Worm (Caenorhabditis elegans) whole organism, L3 larva: ENCODE data around the gene Y5H2B.3.

Experiments
- R02D3.7 ChIP-seq: fragments of 150-350 bp; optimal IDR thresholded peaks from 2 replicates; lab custom pipeline; 2014; ENCODE audit warnings: missing biosample characterization, missing genetic modification characterization
- ZK546.5 ChIP-seq: sonication (generic microtip); optimal IDR thresholded peaks from 2 replicates; lab custom pipeline; 2017; ENCODE audit warnings: missing biosample characterization, missing genetic modification characterization
- aly-2 ChIP-seq: fragments of 150-350 bp; optimal IDR thresholded peaks from 2 replicates; lab custom pipeline; 2014; ENCODE audit warnings: missing biosample characterization, missing genetic modification characterization
- ama-1 ChIP-seq: fragments of 150-350 bp; optimal IDR thresholded peaks from 2 replicates; lab custom pipeline; 2018
- ceh-82 ChIP-seq: fragments of 150-350 bp; optimal IDR thresholded peaks from 2 replicates; lab custom pipeline; 2014; ENCODE audit warnings: missing biosample characterization, missing genetic modification characterization
- ceh-9 ChIP-seq: sonication (generic microtip); optimal IDR thresholded peaks from 2 replicates; lab custom pipeline; 2018; ENCODE audit warnings: missing biosample characterization, missing genetic modification characterization
- elt-1 ChIP-seq: fragments of 150-350 bp; optimal IDR thresholded peaks from 2 replicates; lab custom pipeline; 2014; ENCODE audit warnings: missing biosample characterization, missing genetic modification characterization
- elt-2 ChIP-seq: sonication (generic microtip); optimal IDR thresholded peaks from 2 replicates; lab custom pipeline; 2016; ENCODE audit warnings: missing genetic modification reagents, mild to moderate bottlenecking, missing genetic modification characterization, missing compliant biosample characterization
- eor-1 ChIP-seq, 2 experiments: fragments of 150-350 bp; optimal IDR thresholded peaks; 2 replicates each; lab custom pipeline; 2014 to 2018; ENCODE audit warnings: missing biosample characterization in 2 of 2, missing genetic modification characterization in 2 of 2
- fkh-2 ChIP-seq: fragments of 150-350 bp; optimal IDR thresholded peaks from 2 replicates; lab custom pipeline; 2014; ENCODE audit warnings: missing biosample characterization, missing genetic modification reagents, missing genetic modification characterization
- fos-1 ChIP-seq: fragments of 150-350 bp; optimal IDR thresholded peaks from 2 replicates; lab custom pipeline; 2014; ENCODE audit warnings: missing biosample characterization, missing genetic modification characterization
- hmg-11 ChIP-seq: sonication (generic microtip); optimal IDR thresholded peaks from 2 replicates; lab custom pipeline; 2016; ENCODE audit warnings: missing genetic modification characterization, missing compliant biosample characterization
- jun-1 ChIP-seq: fragments of 150-350 bp; optimal IDR thresholded peaks from 2 replicates; lab custom pipeline; 2014; ENCODE audit warnings: missing biosample characterization, missing genetic modification reagents, missing genetic modification characterization
- lsy-12 ChIP-seq: sonication (generic microtip); optimal IDR thresholded peaks from 2 replicates; lab custom pipeline; 2016; ENCODE audit warnings: mild to moderate bottlenecking, missing genetic modification characterization, missing compliant biosample characterization
- mdl-1 ChIP-seq: fragments of 150-350 bp; optimal IDR thresholded peaks from 2 replicates; lab custom pipeline; 2014; ENCODE audit warnings: missing biosample characterization, missing genetic modification characterization
- mml-1 ChIP-seq: fragments of 150-350 bp; sonication (generic microtip); optimal IDR thresholded peaks from 3 replicates; lab custom pipeline; 2014; ENCODE audit warnings: missing biosample characterization, missing genetic modification characterization
- nfya-1 ChIP-seq: sonication (generic microtip); optimal IDR thresholded peaks from 2 replicates; lab custom pipeline; 2017; ENCODE audit warnings: missing genetic modification characterization, mild to moderate bottlenecking, missing compliant biosample characterization, antibody characterized with exemption, moderate library complexity; ENCODE audit not compliant: insufficient read depth
- nhr-12 ChIP-seq: fragments of 150-350 bp; optimal IDR thresholded peaks from 2 replicates; lab custom pipeline; 2014; ENCODE audit warnings: missing biosample characterization, missing genetic modification characterization
- nhr-23 ChIP-seq: fragments of 150-350 bp; optimal IDR thresholded peaks from 2 replicates; lab custom pipeline; 2014; ENCODE audit warnings: missing biosample characterization, missing genetic modification reagents, missing genetic modification characterization
- nhr-237 ChIP-seq: fragments of 150-350 bp; optimal IDR thresholded peaks from 2 replicates; lab custom pipeline; 2014; ENCODE audit warnings: missing biosample characterization, missing genetic modification characterization
- nhr-28 ChIP-seq: fragments of 150-350 bp; optimal IDR thresholded peaks from 2 replicates; lab custom pipeline; 2014; ENCODE audit warnings: missing biosample characterization, missing genetic modification characterization
- nhr-43 ChIP-seq: sonication (generic microtip); optimal IDR thresholded peaks from 2 replicates; lab custom pipeline; 2016; ENCODE audit warnings: mild to moderate bottlenecking, missing genetic modification characterization, missing compliant biosample characterization; ENCODE audit not compliant: poor library complexity, severe bottlenecking
- nhr-76 ChIP-seq: fragments of 150-350 bp; sonication (generic microtip); optimal IDR thresholded peaks from 5 replicates; lab custom pipeline; 2014; ENCODE audit warnings: missing biosample characterization, missing genetic modification characterization
- pha-4 ChIP-seq: fragments of 150-350 bp; optimal IDR thresholded peaks from 2 replicates; lab custom pipeline; 2014; ENCODE audit warnings: missing biosample characterization, missing genetic modification reagents, missing genetic modification characterization
- pqm-1 ChIP-seq: fragments of 150-350 bp; optimal IDR thresholded peaks from 2 replicates; lab custom pipeline; 2017; ENCODE audit warnings: missing biosample characterization, missing genetic modification characterization, inconsistent platforms
- sea-2 ChIP-seq: fragments of 150-350 bp; sonication (generic microtip); optimal IDR thresholded peaks from 4 replicates; lab custom pipeline; 2014; ENCODE audit warnings: missing biosample characterization, missing genetic modification reagents, missing genetic modification characterization
- skn-1 ChIP-seq: fragments of 150-350 bp; optimal IDR thresholded peaks from 2 replicates; lab custom pipeline; 2014; ENCODE audit warnings: missing biosample characterization, missing genetic modification characterization
- snpc-4 ChIP-seq: fragments of 150-350 bp; optimal IDR thresholded peaks from 2 replicates; lab custom pipeline; 2014; ENCODE audit warnings: missing biosample characterization, missing genetic modification characterization
- tbx-2 ChIP-seq: sonication (generic microtip); optimal IDR thresholded peaks from 2 replicates; lab custom pipeline; 2016; ENCODE audit warnings: mild to moderate bottlenecking, missing genetic modification characterization, missing compliant biosample characterization
- ztf-11 ChIP-seq: fragments of 150-350 bp; optimal IDR thresholded peaks from 2 replicates; lab custom pipeline; 2014; ENCODE audit warnings: missing biosample characterization, missing genetic modification characterization
- ztf-4 ChIP-seq: fragments of 150-350 bp; optimal IDR thresholded peaks from 2 replicates; lab custom pipeline; 2014; ENCODE audit warnings: missing biosample characterization, missing genetic modification characterization

Gene Y5H2B.3

ce11 chrV:2206181-2206580 is 18.1 kb downstream of the Y5H2B.3 start, which contains the start of gene srt-40:
Gene srt-40 (minus strand): TSS chrV:2206281.
- TF ChIP-seq pqm-1 (no peak), nhr-237 (tag; lab: Kevin White, UChicago) (no peak), elt-2 (tag; lab: Kevin White, UChicago) (no peak), fos-1 (no peak), ZK546.5 (tag; lab: Kevin White, UChicago) (no peak), nhr-23 (no peak), nhr-28 (tag; lab: Kevin White, UChicago) (no peak)

DNA sequence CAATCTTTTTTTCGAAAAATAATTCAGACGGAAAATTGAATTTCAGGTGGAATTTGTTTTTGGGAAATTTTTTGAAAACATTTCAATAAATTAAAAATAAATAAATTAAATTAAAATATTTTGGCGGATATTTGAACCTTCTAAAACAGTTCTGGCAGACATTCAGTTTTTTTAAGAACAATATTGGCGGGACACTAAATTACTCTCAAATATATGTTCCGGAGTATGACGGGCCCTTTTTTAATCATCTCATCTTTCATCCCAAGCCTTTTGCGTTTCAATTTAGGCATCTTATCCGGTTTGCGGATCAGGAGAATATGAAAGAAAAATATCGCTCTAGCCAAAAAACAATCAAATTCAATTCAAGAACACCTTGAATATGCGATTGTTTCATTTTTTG is 18.7 kb downstream of the Y5H2B.3 start, which contains the start of gene svh-11:
TSS of gene svh-11 (plus strand) at position 301 of the 400 bp plus-strand sequence.
- TF ChIP-seq ztf-11 (tag; lab: Kevin White, UChicago) = no peak
- TF ChIP-seq nhr-237 (tag; lab: Kevin White, UChicago) = no peak
- no peak for TF ChIP-seq lsy-12 (tag; lab: Kevin White, UChicago)
- TF ChIP-seq eor-1 (tag; optimal IDR thresholded peaks at IDR 0.05; lab: Kevin White, UChicago) = no peak
- no peak for TF ChIP-seq skn-1 (tag; lab: Kevin White, UChicago)
- TF ChIP-seq ZK546.5 (tag; lab: Kevin White, UChicago) = no peak
- TF ChIP-seq pha-4 (tag; lab: Kevin White, UChicago) = no peak
- no peak for TF ChIP-seq fkh-2 (tag; lab: Kevin White, UChicago)
- no peak for TF ChIP-seq mml-1 (tag; lab: Kevin White, UChicago)

ce11 chrV:2207527-2207926 is 19.4 kb downstream of the Y5H2B.3 start:
- TF ChIP-seq nfya-1 (tag; lab: Kevin White, UChicago) (peak; percentile 84), ceh-82 (no peak)

- TF ChIP-seq fkh-2 (tag; lab: Kevin White, UChicago) (no peak), pha-4 (tag; lab: Kevin White, UChicago) (peak; percentile 73), elt-2 (tag; lab: Kevin White, UChicago) (peak; percentile 38)
Observed at ce11 chrV:2211936-2212335, 23.8 kb downstream of the Y5H2B.3 start, which contains the start of gene nhr-133. Gene nhr-133 (minus strand): TSS chrV:2212118.

DNA sequence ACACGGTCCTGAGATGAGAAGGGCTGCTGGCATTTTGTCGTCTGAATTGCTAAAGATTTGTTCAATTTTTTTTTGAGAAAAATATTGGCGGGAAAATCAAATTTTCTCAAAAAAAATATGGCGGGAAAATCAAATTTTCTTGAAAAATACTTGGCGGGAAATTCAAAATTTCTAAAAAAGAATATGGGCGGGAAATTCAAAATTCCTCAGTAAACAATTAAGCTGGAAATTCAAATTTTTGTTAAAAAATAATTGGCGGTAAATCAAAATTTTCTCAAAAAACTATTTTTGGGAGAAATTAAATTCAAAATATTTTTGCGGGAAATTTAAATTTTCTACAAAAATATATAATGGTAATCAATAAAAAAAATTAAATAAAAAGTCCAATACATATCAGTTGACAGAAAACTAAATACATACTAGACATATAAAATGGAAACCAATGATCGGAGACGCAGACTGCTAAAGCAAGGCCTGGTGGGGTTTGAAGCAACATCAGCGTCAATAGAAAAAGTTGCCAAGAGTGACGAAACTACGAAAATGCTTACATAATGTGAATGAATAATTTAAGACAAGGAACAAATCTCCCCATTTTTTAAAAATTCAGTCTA is 26.4 kb downstream of the Y5H2B.3 start, which contains the start of gene nhr-184:
TSS of gene nhr-184 (minus strand) at position 51 of the 611 bp plus-strand sequence.
- TF ChIP-seq mdl-1 (tag; lab: Kevin White, UChicago) (no peak), eor-1 (tag; optimal IDR thresholded peaks at IDR 0.05; lab: Kevin White, UChicago) (no peak), lsy-12 (tag; lab: Kevin White, UChicago) (no peak), elt-2 (tag; lab: Kevin White, UChicago) (peak; percentile 27), nhr-43 (tag; lab: Kevin White, UChicago) (no peak), aly-2 (tag; lab: Kevin White, UChicago) (no peak), elt-1 (no peak), skn-1 (tag; lab: Kevin White, UChicago) (no peak), hmg-11 (tag; lab: Kevin White, UChicago) (peak; percentile 42), ZK546.5 (tag; lab: Kevin White, UChicago) (no peak), ceh-82 (no peak), nhr-76 (tag; lab: Kevin White, UChicago) (no peak), nhr-23 (no peak), nhr-237 (tag; lab: Kevin White, UChicago) (no peak), ztf-11 (tag; lab: Kevin White, UChicago) (no peak), jun-1 (tag; lab: Kevin White, UChicago) (no peak), ama-1 (no peak), tbx-2 (tag; lab: Kevin White, UChicago) (no peak), snpc-4 (tag; lab: Kevin White, UChicago) (no peak), pqm-1 (peak; percentile 25), nfya-1 (tag; lab: Kevin White, UChicago) (no peak), pha-4 (tag; lab: Kevin White, UChicago) (peak; percentile 58), fkh-2 (tag; lab: Kevin White, UChicago) (no peak), R02D3.7 (no peak), ztf-4 (tag; lab: Kevin White, UChicago) (no peak), ceh-9 (tag; lab: Kevin White, UChicago) (no peak), sea-2 (GFP tag; lab: Kevin White, UChicago) (no peak), nhr-12 (tag; lab: Kevin White, UChicago) (no peak)
